Worm (Caenorhabditis elegans): ENCODE results near the gene ZK622.4.

- TF ChIP-seq nhr-77 (tag; optimal IDR thresholded peaks at IDR 0.05), result no peak
- TF ChIP-seq ZK546.5 (tag; optimal IDR thresholded peaks at IDR 0.05), result no peak
- no peak for TF ChIP-seq egl-27 (tag; optimal IDR thresholded peaks at IDR 0.05)
- no peak for TF ChIP-seq lin-15B (tag; optimal IDR thresholded peaks at IDR 0.05)
- TF ChIP-seq fos-1 (tag; optimal IDR thresholded peaks at IDR 0.05), result no peak
- TF ChIP-seq hmg-11 (tag; optimal IDR thresholded peaks at IDR 0.05), result no peak
- TF ChIP-seq lin-39 (tag; optimal IDR thresholded peaks at IDR 0.05), result peak; percentile 22
- TF ChIP-seq ztf-4 (tag; optimal IDR thresholded peaks at IDR 0.05), result no peak
- TF ChIP-seq ceh-82 (tag; optimal IDR thresholded peaks at IDR 0.05), result no peak
Measured at ce11 chrII:5305121-5305520, 12.6 kb downstream of the ZK622.4 start.
